Worm (Caenorhabditis elegans) whole organism, late embryonic: ENCODE data around the gene nhr-100.

Experiments used
- F13H6.1 ChIP-seq: sonication (generic microtip); optimal IDR thresholded peaks from 2 replicates; lab custom pipeline; 2016; ENCODE audit warnings: missing genetic modification characterization, missing compliant biosample characterization
- Y22D7AL.16 ChIP-seq: sonication (generic microtip); optimal IDR thresholded peaks from 2 replicates; lab custom pipeline; 2016; ENCODE audit warnings: missing genetic modification characterization, missing compliant biosample characterization
- ahr-1 ChIP-seq: sonication (generic microtip); optimal IDR thresholded peaks from 2 replicates; lab custom pipeline; 2016; ENCODE audit warnings: missing genetic modification characterization, missing compliant biosample characterization
- ama-1 ChIP-seq: fragments of 150-350 bp; optimal IDR thresholded peaks from 2 replicates; lab custom pipeline; 2014
- ceh-14 ChIP-seq: sonication (generic microtip); optimal IDR thresholded peaks from 2 replicates; lab custom pipeline; 2016; ENCODE audit warnings: missing genotype, missing genetic modification characterization, missing compliant biosample characterization
- ceh-18 ChIP-seq: sonication (generic microtip); optimal IDR thresholded peaks from 2 replicates; lab custom pipeline; 2016; ENCODE audit warnings: missing genetic modification characterization, missing compliant biosample characterization
- ceh-19 ChIP-seq: fragments of 200-800 bp; sonication (Bioruptor generic); optimal IDR thresholded peaks from 2 replicates; lab custom pipeline; 2018; ENCODE audit warnings: mild to moderate bottlenecking, missing genetic modification characterization, missing compliant biosample characterization
- ceh-2 ChIP-seq: sonication (generic microtip); optimal IDR thresholded peaks from 2 replicates; lab custom pipeline; 2016; ENCODE audit warnings: missing genotype, missing genetic modification characterization, missing compliant biosample characterization
- ceh-30 ChIP-seq: fragments of 150-350 bp; optimal IDR thresholded peaks from 2 replicates; lab custom pipeline; 2014; ENCODE audit warnings: missing biosample characterization, missing genetic modification characterization
- ceh-31 ChIP-seq: sonication (generic microtip); optimal IDR thresholded peaks from 2 replicates; lab custom pipeline; 2016; ENCODE audit warnings: missing genetic modification characterization, missing compliant biosample characterization
- ceh-34 ChIP-seq: sonication (generic microtip); optimal IDR thresholded peaks from 2 replicates; lab custom pipeline; 2016; ENCODE audit warnings: mild to moderate bottlenecking, missing genetic modification characterization, missing compliant biosample characterization
- ceh-48 ChIP-seq: sonication (generic microtip); optimal IDR thresholded peaks from 2 replicates; lab custom pipeline; 2016; ENCODE audit warnings: missing genetic modification characterization, inconsistent platforms, missing compliant biosample characterization
- ceh-6 ChIP-seq: fragments of 200-800 bp; sonication (Bioruptor generic); optimal IDR thresholded peaks from 2 replicates; lab custom pipeline; 2018; ENCODE audit warnings: mild to moderate bottlenecking, missing genetic modification characterization, missing compliant biosample characterization
- ceh-9 ChIP-seq: sonication (generic microtip); optimal IDR thresholded peaks from 2 replicates; lab custom pipeline; 2016; ENCODE audit warnings: mild to moderate bottlenecking, missing genetic modification characterization, inconsistent platforms, missing compliant biosample characterization
- elt-2 ChIP-seq: sonication (generic microtip); optimal IDR thresholded peaks from 2 replicates; lab custom pipeline; 2016; ENCODE audit warnings: missing genetic modification reagents, missing genetic modification characterization, missing compliant biosample characterization
- eyg-1 ChIP-seq: sonication (generic microtip); optimal IDR thresholded peaks from 2 replicates; lab custom pipeline; 2016; ENCODE audit warnings: missing genotype, missing genetic modification characterization, missing compliant biosample characterization
- fkh-6 ChIP-seq: sonication (generic microtip); optimal IDR thresholded peaks from 2 replicates; lab custom pipeline; 2016; ENCODE audit warnings: missing genetic modification characterization, missing compliant biosample characterization
- gmeb-2 ChIP-seq: sonication (generic microtip); optimal IDR thresholded peaks from 2 replicates; lab custom pipeline; 2016; ENCODE audit warnings: missing genetic modification characterization, inconsistent platforms, missing compliant biosample characterization
- hlh-15 ChIP-seq: sonication (generic microtip); optimal IDR thresholded peaks from 2 replicates; lab custom pipeline; 2016; ENCODE audit warnings: missing genetic modification characterization, missing compliant biosample characterization
- hlh-6 ChIP-seq: sonication (generic microtip); optimal IDR thresholded peaks from 2 replicates; lab custom pipeline; 2016; ENCODE audit warnings: missing genotype, missing genetic modification characterization, missing compliant biosample characterization
- lim-6 ChIP-seq: sonication (generic microtip); optimal IDR thresholded peaks from 2 replicates; lab custom pipeline; 2016; ENCODE audit warnings: missing genetic modification characterization, missing compliant biosample characterization
- madf-2 ChIP-seq: sonication (generic microtip); optimal IDR thresholded peaks from 2 replicates; lab custom pipeline; 2017; ENCODE audit warnings: missing genetic modification characterization, missing compliant biosample characterization
- mec-3 ChIP-seq: sonication (generic microtip); optimal IDR thresholded peaks from 2 replicates; lab custom pipeline; 2016; ENCODE audit warnings: borderline replicate concordance, missing genetic modification characterization, missing compliant biosample characterization
- nhr-11 ChIP-seq: fragments of 150-350 bp; optimal IDR thresholded peaks from 2 replicates; lab custom pipeline; 2014; ENCODE audit warnings: missing biosample characterization, missing genetic modification characterization
- npax-4 ChIP-seq: sonication (generic microtip); optimal IDR thresholded peaks from 2 replicates; lab custom pipeline; 2016; ENCODE audit warnings: missing genetic modification characterization, missing compliant biosample characterization
- pag-3 ChIP-seq: sonication (generic microtip); optimal IDR thresholded peaks from 2 replicates; lab custom pipeline; 2016; ENCODE audit warnings: missing compliant biosample characterization, missing genetic modification characterization, borderline replicate concordance
- pat-9 ChIP-seq: fragments of 200-800 bp; sonication (Bioruptor generic); optimal IDR thresholded peaks from 2 replicates; lab custom pipeline; 2018; ENCODE audit warnings: mild to moderate bottlenecking, missing genetic modification characterization, moderate library complexity, missing compliant biosample characterization
- pha-2 ChIP-seq: sonication (generic microtip); optimal IDR thresholded peaks from 2 replicates; lab custom pipeline; 2017; ENCODE audit warnings: mild to moderate bottlenecking, missing genetic modification characterization, missing compliant biosample characterization
- pha-4 ChIP-seq: fragments of 150-350 bp; optimal IDR thresholded peaks from 2 replicates; lab custom pipeline; 2018; ENCODE audit warnings: missing biosample characterization, missing genetic modification reagents, missing genetic modification characterization
- pqm-1 ChIP-seq: sonication (generic microtip); optimal IDR thresholded peaks from 2 replicates; lab custom pipeline; 2016; ENCODE audit warnings: missing genetic modification characterization, missing compliant biosample characterization
- ref-2 ChIP-seq: sonication (generic microtip); optimal IDR thresholded peaks from 2 replicates; lab custom pipeline; 2016; ENCODE audit warnings: missing genetic modification characterization, missing compliant biosample characterization
- rnt-1 ChIP-seq: sonication (generic microtip); optimal IDR thresholded peaks from 2 replicates; lab custom pipeline; 2016; ENCODE audit warnings: missing genetic modification characterization, missing compliant biosample characterization
- sox-2 ChIP-seq: fragments of 200-800 bp; sonication (Bioruptor generic); IDR thresholded peaks from 2 replicates; pipeline ENCODE4 v1.3.6; 2022; ENCODE audit warnings: missing genetic modification reagents, missing genetic modification characterization, missing compliant biosample characterization
- tbx-7 ChIP-seq: sonication (generic microtip); optimal IDR thresholded peaks from 2 replicates; lab custom pipeline; 2016; ENCODE audit warnings: missing genotype, missing genetic modification characterization, missing compliant biosample characterization
- ttx-3 ChIP-seq: sonication (generic microtip); optimal IDR thresholded peaks from 2 replicates; lab custom pipeline; 2016; ENCODE audit warnings: missing genetic modification reagents, missing genetic modification characterization, missing compliant biosample characterization
- unc-3 ChIP-seq, 2 experiments: fragments of 200-800 bp in 1 of 2; sonication (Bioruptor generic) in 1 of 2; sonication (generic microtip) in 1 of 2; conservative IDR thresholded peaks in 1 of 2; optimal IDR thresholded peaks in 1 of 2; 2 replicates each; pipeline versions ENCODE4 v1.3.6 to Lab custom; 2016 to 2022; ENCODE audit warnings: missing compliant biosample characterization in 2 of 2, missing genetic modification characterization in 2 of 2, missing genetic modification reagents in 1 of 2
- unc-55 ChIP-seq: sonication (generic microtip); optimal IDR thresholded peaks from 2 replicates; lab custom pipeline; 2017; ENCODE audit warnings: missing biosample characterization, missing genetic modification reagents, missing genetic modification characterization
- zip-5 ChIP-seq: sonication (generic microtip); optimal IDR thresholded peaks from 2 replicates; lab custom pipeline; 2016; ENCODE audit warnings: missing genetic modification characterization, missing compliant biosample characterization

nhr-100 gene

ce11 chrIV:9728376-9728775 lies at the start of gene nhr-100:
Gene nhr-100, plus strand, starts transcription at chrIV:9728676.
- no peak for TF ChIP-seq unc-55 (GFP tag; lab: Kevin White, UChicago)
- no peak for TF ChIP-seq ceh-9
- no peak for TF ChIP-seq Y22D7AL.16 (tag; lab: Kevin White, UChicago)
- no peak for TF ChIP-seq ceh-48 (tag; lab: Kevin White, UChicago)
- no peak for TF ChIP-seq nhr-11 (tag; lab: Kevin White, UChicago)
- TF ChIP-seq F13H6.1 (tag; lab: Kevin White, UChicago): no peak
- no peak for TF ChIP-seq pat-9 (tag; lab: Kevin White, UChicago)
- TF ChIP-seq hlh-6 (tag; lab: Kevin White, UChicago): no peak
- no peak for TF ChIP-seq ceh-2 (tag; lab: Kevin White, UChicago)
- TF ChIP-seq tbx-7 (tag; lab: Kevin White, UChicago): no peak
- no peak for TF ChIP-seq sox-2
- TF ChIP-seq ahr-1 (tag; lab: Kevin White, UChicago): no peak
- TF ChIP-seq gmeb-2 (tag; lab: Kevin White, UChicago): no peak
- no peak for TF ChIP-seq mec-3 (tag; lab: Kevin White, UChicago)
- TF ChIP-seq ceh-14 (tag; lab: Kevin White, UChicago): no peak
- TF ChIP-seq npax-4 (tag; lab: Kevin White, UChicago): no peak
- TF ChIP-seq ceh-18: no peak
- TF ChIP-seq hlh-15 (tag; lab: Kevin White, UChicago): no peak
- TF ChIP-seq ceh-6: no peak
- no peak for TF ChIP-seq ceh-31 (tag; lab: Kevin White, UChicago)

- TF ChIP-seq elt-2 (tag; lab: Kevin White, UChicago) (peak; percentile 86), lim-6 (no peak)
Measured at ce11 chrIV:9679296-9679695, 49.2 kb upstream of the nhr-100 start.

ce11 chrIV:9680841-9681240 lies 47.6 kb upstream of the nhr-100 start, which contains the start of gene ins-8:
Gene ins-8, minus strand, starts transcription at chrIV:9680941.
- TF ChIP-seq pat-9 (tag; lab: Kevin White, UChicago): no peak
- TF ChIP-seq ama-1 (lab: Kevin White, UChicago): no peak
- TF ChIP-seq ceh-19 (GFP tag; lab: Kevin White, UChicago): no peak
- no peak for TF ChIP-seq ref-2 (tag; lab: Kevin White, UChicago)
- TF ChIP-seq pqm-1 (tag; lab: Kevin White, UChicago): no peak
- no peak for TF ChIP-seq madf-2
- no peak for TF ChIP-seq ttx-3 (tag; lab: Kevin White, UChicago)
- no peak for TF ChIP-seq eyg-1 (tag; lab: Kevin White, UChicago)
- TF ChIP-seq pha-4: no peak
- TF ChIP-seq ceh-18: no peak
- TF ChIP-seq ceh-34 (tag; lab: Kevin White, UChicago): no peak

- TF ChIP-seq pha-2 (tag; lab: Kevin White, UChicago) (no peak), unc-3 (GFP tag; conservative IDR thresholded peaks at IDR 0.05; lab: Robert Waterston, UW) (no peak), unc-3 (tag; optimal IDR thresholded peaks at IDR 0.05; lab: Kevin White, UChicago) (no peak), ceh-2 (tag; lab: Kevin White, UChicago) (no peak), ceh-30 (tag; lab: Kevin White, UChicago) (no peak), fkh-6 (tag; lab: Kevin White, UChicago) (no peak), zip-5 (no peak), rnt-1 (tag; lab: Kevin White, UChicago) (no peak), madf-2 (no peak), hlh-6 (tag; lab: Kevin White, UChicago) (no peak), pag-3 (no peak)
Measured at ce11 chrIV:9682514-9682913, 46.0 kb upstream of the nhr-100 start, which contains the start of gene ins-7. Gene ins-7, minus strand, starts transcription at chrIV:9682845.
